1 fruit fly cellular context compared by ENCODE assay signal in genomic region chr3R:7530184-7530821, dm6.
A peak's percentile ranks its signal among the peaks of the same experiment; 100 is the strongest.
TF ChIP-seq lines count a peak whose summit lies in the region.

Rtnl2 (minus strand) TSS chr3R:7530241.
alphaTub84D (plus strand) TSS chr3R:7530753.

TF ChIP-seq in whole organism, embryonic, 481 proteins besides CTCF, POLR2A, EP300 and RAD21 (continued from another document):
- TF ChIP-seq CG14710 (tag; optimal IDR thresholded peaks at IDR 0.05; lab: Kevin White, UChicago) (peak; percentile 79), row (GFP tag; IDR thresholded peaks at IDR 0.05; lab: Robert Waterston, UW) (peak; percentile 42; the same call in 2 of the 3 replicates), Lim3 (GFP tag; IDR thresholded peaks at IDR 0.05; lab: Robert Waterston, UW) (no peak), CG11456 (GFP tag; IDR thresholded peaks at IDR 0.05; lab: Robert Waterston, UW) (no peak), pzg (GFP tag; optimal IDR thresholded peaks at IDR 0.05; lab: Kevin White, UChicago) (peak; percentile 39), stwl (tag; optimal IDR thresholded peaks at IDR 0.05; lab: Kevin White, UChicago) (peak; percentile 56), dati (GFP tag; IDR thresholded peaks at IDR 0.05; lab: Robert Waterston, UW) (no peak), dm (GFP tag; optimal IDR thresholded peaks at IDR 0.05; lab: Kevin White, UChicago) (peak; percentile 29), gcm (GFP tag; optimal IDR thresholded peaks at IDR 0.05; lab: Kevin White, UChicago) (no peak), Dref (GFP tag; IDR thresholded peaks at IDR 0.05; lab: Robert Waterston, UW) (peak; percentile 76), br (optimal IDR thresholded peaks at IDR 0.05; lab: Kevin White, UChicago) (no peak), CG9797 (GFP tag; optimal IDR thresholded peaks at IDR 0.05; lab: Kevin White, UChicago) (peak; percentile 66), Ets97D (GFP tag; optimal IDR thresholded peaks at IDR 0.05; lab: Kevin White, UChicago) (peak; percentile 13), Sin3A (optimal IDR thresholded peaks at IDR 0.05; lab: Kevin White, UChicago) (peak; percentile 19), zen (tag; optimal IDR thresholded peaks at IDR 0.05; lab: Kevin White, UChicago) (peak; percentile 9), CG12659 (GFP tag; optimal IDR thresholded peaks at IDR 0.05; lab: Kevin White, UChicago) (peak; percentile 9), CG7556 (GFP tag; optimal IDR thresholded peaks at IDR 0.05; lab: Kevin White, UChicago) (no peak), da (GFP tag; optimal IDR thresholded peaks at IDR 0.05; lab: Kevin White, UChicago) (no peak), CG15479 (GFP tag; optimal IDR thresholded peaks at IDR 0.05; lab: Kevin White, UChicago) (peak; percentile 3), MBD-R2 (GFP tag; IDR thresholded peaks at IDR 0.05; lab: Robert Waterston, UW) (no peak), Lhr (GFP tag; optimal IDR thresholded peaks at IDR 0.05; lab: Kevin White, UChicago) (peak; percentile 12), CG18599 (GFP tag; optimal IDR thresholded peaks at IDR 0.05; lab: Kevin White, UChicago) (no peak), Bdp1 (GFP tag; optimal IDR thresholded peaks at IDR 0.05; lab: Kevin White, UChicago) (no peak), CG14667 (GFP tag; IDR thresholded peaks at IDR 0.05; lab: Robert Waterston, UW) (no peak), CG34224 (GFP tag; IDR thresholded peaks at IDR 0.05; lab: Robert Waterston, UW; ENCODE audit: partially characterized antibody) (no peak), nerfin-2 (GFP tag; IDR thresholded peaks at IDR 0.05; lab: Robert Waterston, UW; ENCODE audit: partially characterized antibody) (no peak), CG6813 (GFP tag; optimal IDR thresholded peaks at IDR 0.05; lab: Kevin White, UChicago) (no peak), sr (GFP tag; IDR thresholded peaks at IDR 0.05; lab: Robert Waterston, UW) (no peak), trem (tag; optimal IDR thresholded peaks at IDR 0.05; lab: Kevin White, UChicago) (peak; percentile 36), CG9215 (GFP tag; IDR thresholded peaks at IDR 0.05; lab: Robert Waterston, UW) (no peak), MTF-1 (GFP tag; optimal IDR thresholded peaks at IDR 0.05; lab: Kevin White, UChicago; ENCODE audit: borderline replicate concordance) (no peak), CG11247 (GFP tag; IDR thresholded peaks at IDR 0.05; lab: Robert Waterston, UW) (no peak), CG12769 (tag; optimal IDR thresholded peaks at IDR 0.05; lab: Kevin White, UChicago) (no peak), Dll (GFP tag; IDR thresholded peaks at IDR 0.05; lab: Robert Waterston, UW; ENCODE audit: partially characterized antibody) (0 out of 4 replicates have a peak, but pooled peaks have one; percentile 40), CoRest (tag; optimal IDR thresholded peaks at IDR 0.05; lab: Kevin White, UChicago) (peak; percentile 31), hbn (GFP tag; IDR thresholded peaks at IDR 0.05; lab: Robert Waterston, UW; ENCODE audit: partially characterized antibody) (no peak), CG1603 (tag; optimal IDR thresholded peaks at IDR 0.05; lab: Kevin White, UChicago) (peak; percentile 12), pita (GFP tag; optimal IDR thresholded peaks at IDR 0.05; lab: Kevin White, UChicago) (no peak), CG15269 (tag; optimal IDR thresholded peaks at IDR 0.05; lab: Kevin White, UChicago) (no peak), kay (GFP tag; optimal IDR thresholded peaks at IDR 0.05; lab: Kevin White, UChicago) (no peak), prd (optimal IDR thresholded peaks at IDR 0.05; lab: Kevin White, UChicago) (no peak), prd (GFP tag; IDR thresholded peaks at IDR 0.05; lab: Robert Waterston, UW) (no peak), CG3995 (GFP tag; optimal IDR thresholded peaks at IDR 0.05; lab: Kevin White, UChicago) (peak; percentile 7), scrt (GFP tag; optimal IDR thresholded peaks at IDR 0.05; lab: Kevin White, UChicago) (no peak), CG10959 (GFP tag; IDR thresholded peaks at IDR 0.05; lab: Robert Waterston, UW) (no peak), CG12299 (tag; optimal IDR thresholded peaks at IDR 0.05; lab: Kevin White, UChicago) (no peak), CG33213 (GFP tag; optimal IDR thresholded peaks at IDR 0.05; lab: Kevin White, UChicago) (no peak), onecut (GFP tag; IDR thresholded peaks at IDR 0.05; lab: Robert Waterston, UW) (peak; percentile 6), CG14965 (GFP tag; optimal IDR thresholded peaks at IDR 0.05; lab: Kevin White, UChicago; ENCODE audit: borderline replicate concordance) (no peak), CG31388 (GFP tag; optimal IDR thresholded peaks at IDR 0.05; lab: Kevin White, UChicago) (no peak), Hey (tag; optimal IDR thresholded peaks at IDR 0.05; lab: Kevin White, UChicago) (no peak), CG2120 (GFP tag; optimal IDR thresholded peaks at IDR 0.05; lab: Kevin White, UChicago) (no peak), HLH4C (GFP tag; IDR thresholded peaks at IDR 0.05; lab: Robert Waterston, UW; ENCODE audit: partially characterized antibody) (0 out of 3 replicates have a peak, but pooled peaks have one; percentile 22), CG3407 (GFP tag; optimal IDR thresholded peaks at IDR 0.05; lab: Kevin White, UChicago) (no peak), zfh2 (GFP tag; optimal IDR thresholded peaks at IDR 0.05; lab: Kevin White, UChicago) (no peak), CG12236 (GFP tag; optimal IDR thresholded peaks at IDR 0.05; lab: Kevin White, UChicago) (no peak), BEAF-32 (GFP tag; optimal IDR thresholded peaks at IDR 0.05; lab: Kevin White, UChicago) (peak; percentile 49)
TF ChIP-seq in whole organism, embryonic: peak in this region for 38.
